Worm (Caenorhabditis elegans) whole organism, mixed stage, embryonic: Measurements from ENCODE around the gene F01D5.1.

Experiments used
- blmp-1 ChIP-seq: fragments of 150-350 bp; optimal IDR thresholded peaks from 2 replicates; lab custom pipeline; 2014; ENCODE audit warnings: missing biosample characterization, missing genetic modification characterization
- mab-5 ChIP-seq: fragments of 150-350 bp; optimal IDR thresholded peaks from 2 replicates; lab custom pipeline; 2014; ENCODE audit warnings: missing biosample characterization, missing genetic modification characterization
- nhr-28 ChIP-seq: fragments of 150-350 bp; optimal IDR thresholded peaks from 2 replicates; lab custom pipeline; 2014; ENCODE audit warnings: missing biosample characterization, missing genetic modification characterization
- nhr-76 ChIP-seq: sonication (generic microtip); optimal IDR thresholded peaks from 2 replicates; lab custom pipeline; 2017; ENCODE audit warnings: missing biosample characterization, missing genetic modification characterization
- unc-39 ChIP-seq: fragments of 150-350 bp; optimal IDR thresholded peaks from 2 replicates; lab custom pipeline; 2014; ENCODE audit warnings: missing biosample characterization, missing genetic modification characterization

DNA sequence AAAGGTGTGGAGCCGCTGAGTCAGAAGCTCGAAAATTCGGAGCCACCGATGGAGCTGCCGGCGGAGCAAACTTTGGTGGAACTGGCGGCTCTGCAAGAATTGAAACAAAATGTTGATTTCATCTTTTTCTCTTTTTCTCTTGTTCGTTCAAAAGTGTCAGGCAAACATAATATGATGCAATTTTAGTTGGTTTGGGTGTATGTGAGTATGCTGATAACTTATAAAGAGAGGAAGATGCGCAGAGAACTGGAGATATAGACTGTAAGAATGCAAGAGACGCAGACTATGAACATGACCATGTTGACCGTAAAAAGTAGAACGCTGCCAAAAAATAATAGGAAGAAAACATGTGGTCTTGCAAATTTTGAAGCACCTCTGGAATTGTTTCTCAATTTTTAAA lies 43.3 kb downstream of the F01D5.1 start:
- TF ChIP-seq nhr-76 (tag; lab: Kevin White, UChicago): no peak
- TF ChIP-seq nhr-28 (tag; lab: Kevin White, UChicago): no peak
- TF ChIP-seq unc-39 (tag; lab: Kevin White, UChicago): no peak
- TF ChIP-seq mab-5: no peak
- TF ChIP-seq blmp-1 (tag; lab: Kevin White, UChicago): no peak
